Worm (Caenorhabditis elegans): ENCODE measurements around the gene C16A3.5.

The C16A3.5 gene

ce11 chrIII:6427205-6427604, 46.6 kb downstream of the C16A3.5 start, which contains the start of gene C05D11.8:
C05D11.8 (minus strand) TSS chrIII:6427305.
- TF ChIP-seq ets-4 (tag; optimal IDR thresholded peaks at IDR 0.05) (no peak), lin-11 (tag; optimal IDR thresholded peaks at IDR 0.05) (no peak), ceh-48 (tag; optimal IDR thresholded peaks at IDR 0.05) (no peak), sox-4 (tag; optimal IDR thresholded peaks at IDR 0.05) (no peak), ama-1 (optimal IDR thresholded peaks at IDR 0.05) (no peak), ceh-18 (tag; optimal IDR thresholded peaks at IDR 0.05) (no peak), Y22D7AL.16 (tag; optimal IDR thresholded peaks at IDR 0.05) (no peak), K09A11.1 (tag; optimal IDR thresholded peaks at IDR 0.05; ENCODE audit: insufficient read depth) (no peak), nhr-232 (tag; optimal IDR thresholded peaks at IDR 0.05) (no peak), ttx-3 (tag; optimal IDR thresholded peaks at IDR 0.05) (no peak), fkh-6 (tag; optimal IDR thresholded peaks at IDR 0.05) (no peak), ceh-2 (tag; optimal IDR thresholded peaks at IDR 0.05) (no peak), ceh-22 (tag; optimal IDR thresholded peaks at IDR 0.05) (no peak), pha-4 (tag; optimal IDR thresholded peaks at IDR 0.05) (no peak), unc-86 (tag; optimal IDR thresholded peaks at IDR 0.05) (no peak), ceh-6 (GFP tag; optimal IDR thresholded peaks at IDR 0.05) (no peak), tbx-2 (tag; optimal IDR thresholded peaks at IDR 0.05) (no peak), elt-4 (tag; optimal IDR thresholded peaks at IDR 0.05) (no peak)

ce11 chrIII:6430834-6431233, 50.3 kb downstream of the C16A3.5 start, which contains the start of gene popl-1:
popl-1 (minus strand) TSS chrIII:6430934.
- TF ChIP-seq gmeb-2 (tag; optimal IDR thresholded peaks at IDR 0.05), result no peak
- no peak for TF ChIP-seq ceh-9 (tag; optimal IDR thresholded peaks at IDR 0.05)
- no peak for TF ChIP-seq Y22D7AL.16 (tag; optimal IDR thresholded peaks at IDR 0.05)
- no peak for TF ChIP-seq pha-4 (tag; optimal IDR thresholded peaks at IDR 0.05)
- TF ChIP-seq fkh-6 (tag; optimal IDR thresholded peaks at IDR 0.05), result no peak
- no peak for TF ChIP-seq pros-1 (tag; optimal IDR thresholded peaks at IDR 0.05)
- TF ChIP-seq ttx-3 (tag; optimal IDR thresholded peaks at IDR 0.05), result no peak
- no peak for TF ChIP-seq lin-11 (tag; optimal IDR thresholded peaks at IDR 0.05)
- TF ChIP-seq elt-4 (tag; optimal IDR thresholded peaks at IDR 0.05), result no peak
- no peak for TF ChIP-seq fax-1 (tag; optimal IDR thresholded peaks at IDR 0.05)
- no peak for TF ChIP-seq unc-42 (tag; optimal IDR thresholded peaks at IDR 0.05)
- TF ChIP-seq F13H6.1 (tag; optimal IDR thresholded peaks at IDR 0.05), result no peak
- no peak for TF ChIP-seq ceh-22 (tag; optimal IDR thresholded peaks at IDR 0.05)

All from whole organism, late embryonic.